Fruit fly (Drosophila melanogaster) whole organism, embryonic: ENCODE measurements around the gene pyx.

Experiments used
- Atf3 ChIP-seq: fragments of 200-800 bp; sonication (Bioruptor generic); optimal IDR thresholded peaks from 3 replicates; lab custom pipeline; 2016; ENCODE audit warnings: missing biosample characterization, missing genetic modification characterization
- CG10979 ChIP-seq: fragments of 200-800 bp; sonication (Bioruptor generic); optimal IDR thresholded peaks from 2 replicates; lab custom pipeline; 2018; ENCODE audit warnings: missing biosample characterization, mild to moderate bottlenecking, missing genetic modification characterization, moderate library complexity
- CG11504 ChIP-seq: fragments of 200-800 bp; sonication (Bioruptor generic); optimal IDR thresholded peaks from 3 replicates; lab custom pipeline; 2019; ENCODE audit warnings: missing biosample characterization, mild to moderate bottlenecking, missing genetic modification characterization, moderate library complexity
- CG1233 ChIP-seq: fragments of 200-800 bp; sonication (Bioruptor generic); optimal IDR thresholded peaks from 4 replicates; lab custom pipeline; 2018; ENCODE audit warnings: missing biosample characterization, mild to moderate bottlenecking, missing genetic modification characterization
- CG15479 ChIP-seq: fragments of 200-800 bp; sonication (Bioruptor generic); optimal IDR thresholded peaks from 3 replicates; lab custom pipeline; 2019; ENCODE audit warnings: missing biosample characterization, mild to moderate bottlenecking, missing genetic modification characterization, moderate library complexity
- CG17612 ChIP-seq: fragments of 200-800 bp; sonication (Bioruptor generic); IDR thresholded peaks from 2 replicates; pipeline ENCODE4 v1.3.6; 2022; ENCODE audit warnings: missing biosample characterization, missing genetic modification characterization
- CG1792 ChIP-seq: fragments of 200-800 bp; sonication (Bioruptor generic); optimal IDR thresholded peaks from 2 replicates; lab custom pipeline; 2016; ENCODE audit warnings: missing biosample characterization, missing genetic modification characterization
- CG2199 ChIP-seq: fragments of 200-800 bp; sonication (Bioruptor generic); IDR thresholded peaks from 3 replicates; pipeline ENCODE4 v1.3.6; 2022; ENCODE audit warnings: missing biosample characterization, missing genetic modification characterization
- CG2202 ChIP-seq: fragments of 200-800 bp; sonication (Bioruptor generic); optimal IDR thresholded peaks from 2 replicates; lab custom pipeline; 2018; ENCODE audit warnings: missing biosample characterization, mild to moderate bottlenecking, missing genetic modification characterization
- CG30403 ChIP-seq: fragments of 200-800 bp; sonication (Bioruptor generic); optimal IDR thresholded peaks from 3 replicates; lab custom pipeline; 2016; ENCODE audit warnings: missing biosample characterization, missing genetic modification characterization
- CG7839 ChIP-seq: fragments of 200-800 bp; sonication (Bioruptor generic); optimal IDR thresholded peaks from 3 replicates; lab custom pipeline; 2018; ENCODE audit warnings: missing biosample characterization, mild to moderate bottlenecking, missing genetic modification characterization, moderate library complexity
- CG8359 ChIP-seq: fragments of 200-800 bp; sonication (Bioruptor generic); optimal IDR thresholded peaks from 2 replicates; lab custom pipeline; 2017; ENCODE audit warnings: missing biosample characterization, mild to moderate bottlenecking, missing genetic modification characterization, borderline replicate concordance
- CG9876 ChIP-seq: fragments of 200-800 bp; sonication (Bioruptor generic); optimal IDR thresholded peaks from 2 replicates; lab custom pipeline; 2016; ENCODE audit warnings: missing biosample characterization, missing genetic modification characterization
- CTCF ChIP-seq: fragments of 200-800 bp; sonication (Bioruptor generic); optimal IDR thresholded peaks from 2 replicates; lab custom pipeline; 2017; ENCODE audit warnings: missing biosample characterization, mild to moderate bottlenecking, missing genetic modification characterization, moderate library complexity
- Deaf1 ChIP-seq: fragments of 200-800 bp; optimal IDR thresholded peaks from 3 replicates; lab custom pipeline; 2019; ENCODE audit warnings: missing biosample characterization, mild to moderate bottlenecking, missing genetic modification characterization, moderate library complexity
- Dek ChIP-seq: fragments of 200-800 bp; sonication (Bioruptor generic); optimal IDR thresholded peaks from 3 replicates; lab custom pipeline; 2019; ENCODE audit warnings: missing biosample characterization, mild to moderate bottlenecking, missing genetic modification characterization, moderate library complexity
- Dfd ChIP-seq, 2 experiments: fragments of >200 bp; optimal IDR thresholded peaks; 2 replicates each; lab custom pipeline; 2017; ENCODE audit warnings: missing biosample characterization in 2 of 2, missing genetic modification characterization in 2 of 2
- Dll ChIP-seq: fragments of 200-800 bp; sonication (Bioruptor generic); IDR thresholded peaks from 4 replicates; pipeline ENCODE4 v1.3.6; 2022; ENCODE audit warnings: missing biosample characterization, missing genetic modification characterization; ENCODE audit not compliant: partially characterized antibody
- Doc2 ChIP-seq: fragments of 200-800 bp; sonication (Bioruptor generic); IDR thresholded peaks from 2 replicates; pipeline ENCODE4 v1.3.6; 2022; ENCODE audit warnings: missing biosample characterization, missing genetic modification characterization
- Hey ChIP-seq: fragments of 200-800 bp; sonication (Bioruptor generic); optimal IDR thresholded peaks from 3 replicates; lab custom pipeline; 2018; ENCODE audit warnings: missing biosample characterization, mild to moderate bottlenecking, missing genetic modification characterization
- Mad ChIP-seq: fragments of 200-800 bp; sonication (Bioruptor generic); optimal IDR thresholded peaks from 2 replicates; lab custom pipeline; 2016; ENCODE audit warnings: missing biosample characterization, missing genetic modification characterization
- NfI ChIP-seq: fragments of 200-800 bp; sonication (Bioruptor generic); optimal IDR thresholded peaks from 3 replicates; lab custom pipeline; 2018; ENCODE audit warnings: missing biosample characterization, mild to moderate bottlenecking, missing genetic modification characterization, moderate library complexity
- Scr ChIP-seq: fragments of 200-800 bp; sonication (Bioruptor generic); IDR thresholded peaks from 2 replicates; pipeline ENCODE4 v1.3.6; 2022; ENCODE audit warnings: missing biosample characterization, missing genetic modification characterization; ENCODE audit not compliant: partially characterized antibody
- Six4 ChIP-seq: fragments of 200-800 bp; sonication (Bioruptor generic); optimal IDR thresholded peaks from 2 replicates; lab custom pipeline; 2016; ENCODE audit warnings: missing biosample characterization, missing genetic modification characterization
- Sox100B ChIP-seq: fragments of 200-800 bp; sonication (Bioruptor generic); optimal IDR thresholded peaks from 3 replicates; lab custom pipeline; 2018; ENCODE audit warnings: missing biosample characterization, mild to moderate bottlenecking, missing genetic modification characterization
- Trl ChIP-seq, 3 experiments: fragments of >200 bp in 2 of 3; fragments of 200-800 bp in 1 of 3; sonication (Bioruptor generic) in 1 of 3; optimal IDR thresholded peaks; 2 replicates in 1 of 3; 3 replicates in 2 of 3; lab custom pipeline; 2016 to 2017; ENCODE audit warnings: missing biosample characterization in 1 of 3, missing genetic modification characterization in 1 of 3
- ase ChIP-seq: fragments of 200-800 bp; sonication (Bioruptor generic); IDR thresholded peaks from 3 replicates; pipeline ENCODE4 v1.3.6; 2022; ENCODE audit warnings: missing biosample characterization, missing genetic modification characterization
- az2 ChIP-seq: fragments of 200-800 bp; sonication (Bioruptor generic); optimal IDR thresholded peaks from 3 replicates; lab custom pipeline; 2016; ENCODE audit warnings: missing biosample characterization, missing genetic modification characterization
- bigmax ChIP-seq: fragments of 200-800 bp; sonication (Bioruptor generic); optimal IDR thresholded peaks from 2 replicates; lab custom pipeline; 2018; ENCODE audit warnings: missing biosample characterization, mild to moderate bottlenecking, missing genetic modification characterization
- dan ChIP-seq: fragments of 200-800 bp; sonication (Bioruptor generic); IDR thresholded peaks from 2 replicates; pipeline ENCODE4 v1.3.6; 2022; ENCODE audit warnings: missing biosample characterization, missing genetic modification characterization
- danr ChIP-seq: fragments of 200-800 bp; sonication (Bioruptor generic); IDR thresholded peaks from 2 replicates; pipeline ENCODE4 v1.3.6; 2022; ENCODE audit warnings: missing biosample characterization, missing genetic modification characterization
- disco-r ChIP-seq: fragments of 200-800 bp; sonication (Bioruptor generic); optimal IDR thresholded peaks from 2 replicates; lab custom pipeline; 2016; ENCODE audit warnings: missing biosample characterization, missing genetic modification characterization
- dmrt99B ChIP-seq: fragments of 200-800 bp; sonication (Bioruptor generic); optimal IDR thresholded peaks from 2 replicates; lab custom pipeline; 2018; ENCODE audit warnings: missing biosample characterization, mild to moderate bottlenecking, missing genetic modification characterization, moderate library complexity
- en ChIP-seq: fragments of 200-800 bp; sonication (Bioruptor generic); optimal IDR thresholded peaks from 2 replicates; lab custom pipeline; 2016; ENCODE audit warnings: missing biosample characterization, missing genetic modification characterization
- exex ChIP-seq: fragments of 200-800 bp; sonication (Bioruptor generic); optimal IDR thresholded peaks from 4 replicates; lab custom pipeline; 2018; ENCODE audit warnings: missing biosample characterization, mild to moderate bottlenecking, missing genetic modification characterization, moderate library complexity
- fd102C ChIP-seq: fragments of 200-800 bp; sonication (Bioruptor generic); optimal IDR thresholded peaks from 2 replicates; lab custom pipeline; 2018; ENCODE audit warnings: missing biosample characterization, mild to moderate bottlenecking, missing genetic modification characterization, moderate library complexity
- fd3F ChIP-seq: fragments of 200-800 bp; sonication (Bioruptor generic); optimal IDR thresholded peaks from 2 replicates; lab custom pipeline; 2018; ENCODE audit warnings: missing biosample characterization, mild to moderate bottlenecking, missing genetic modification characterization, moderate library complexity
- gce ChIP-seq: fragments of 200-800 bp; sonication (Bioruptor generic); IDR thresholded peaks from 3 replicates; pipeline ENCODE4 v1.3.6; 2022; ENCODE audit warnings: missing biosample characterization, missing genetic modification characterization
- gcm2 ChIP-seq: fragments of 200-800 bp; sonication (Bioruptor generic); optimal IDR thresholded peaks from 2 replicates; lab custom pipeline; 2016; ENCODE audit warnings: missing biosample characterization, missing genetic modification characterization
- gem ChIP-seq: fragments of 200-800 bp; sonication (Bioruptor generic); optimal IDR thresholded peaks from 2 replicates; lab custom pipeline; 2019; ENCODE audit warnings: missing biosample characterization, mild to moderate bottlenecking, missing genetic modification characterization, moderate library complexity
- h ChIP-seq: fragments of >200 bp; optimal IDR thresholded peaks from 2 replicates; lab custom pipeline; 2017
- jumu ChIP-seq: fragments of 200-800 bp; sonication (Bioruptor generic); optimal IDR thresholded peaks from 3 replicates; lab custom pipeline; 2016; ENCODE audit warnings: missing biosample characterization, missing genetic modification characterization
- klu ChIP-seq: fragments of 200-800 bp; sonication (Bioruptor generic); IDR thresholded peaks from 2 replicates; pipeline ENCODE4 v1.3.6; 2022; ENCODE audit warnings: missing biosample characterization, missing genetic modification characterization
- nom ChIP-seq: fragments of 200-800 bp; sonication (Bioruptor generic); optimal IDR thresholded peaks from 2 replicates; lab custom pipeline; 2017; ENCODE audit warnings: missing biosample characterization, missing genetic modification characterization, mild to moderate bottlenecking, moderate library complexity, missing genetic modification reagents
- onecut ChIP-seq: fragments of 200-800 bp; sonication (Bioruptor generic); IDR thresholded peaks from 2 replicates; pipeline ENCODE4 v1.3.6; 2022; ENCODE audit warnings: missing biosample characterization, missing genetic modification characterization
- pum ChIP-seq: fragments of 200-800 bp; sonication (Bioruptor generic); optimal IDR thresholded peaks from 2 replicates; lab custom pipeline; 2016; ENCODE audit warnings: missing biosample characterization, missing genetic modification characterization
- ro ChIP-seq: fragments of 200-800 bp; sonication (Bioruptor generic); IDR thresholded peaks from 2 replicates; pipeline ENCODE4 v1.3.6; 2022; ENCODE audit warnings: missing biosample characterization, missing genetic modification characterization
- run ChIP-seq: fragments of 200-800 bp; sonication (Bioruptor generic); optimal IDR thresholded peaks from 3 replicates; lab custom pipeline; 2018; ENCODE audit warnings: missing biosample characterization, mild to moderate bottlenecking, missing genetic modification characterization
- shn ChIP-seq: fragments of 200-800 bp; sonication (Bioruptor generic); optimal IDR thresholded peaks from 3 replicates; lab custom pipeline; 2016; ENCODE audit warnings: missing biosample characterization, missing genetic modification characterization
- sima ChIP-seq: fragments of 200-800 bp; sonication (Bioruptor generic); optimal IDR thresholded peaks from 2 replicates; lab custom pipeline; 2016; ENCODE audit warnings: missing biosample characterization, missing genetic modification characterization
- vvl ChIP-seq: fragments of 200-800 bp; sonication (Bioruptor generic); IDR thresholded peaks from 2 replicates; pipeline ENCODE4 v1.3.6; 2022; ENCODE audit warnings: missing biosample characterization, missing genetic modification characterization
- zf30C ChIP-seq: fragments of 200-800 bp; sonication (Bioruptor generic); optimal IDR thresholded peaks from 3 replicates; lab custom pipeline; 2018; ENCODE audit warnings: missing biosample characterization, mild to moderate bottlenecking, missing genetic modification characterization

pyx gene

dm6 chr3L:184251-184650, 38.6 kb downstream of the pyx start, which contains the start of the genes CG34140, Mkp and Mtch (continued):
- no peak for TF ChIP-seq CG11504
- peak; percentile 85 for TF ChIP-seq Atf3 (GFP tag; lab: Kevin White, UChicago)
- TF ChIP-seq CG17612 (GFP tag; lab: Robert Waterston, UW), result no peak
- peak; percentile 69 for TF ChIP-seq en (GFP tag; lab: Kevin White, UChicago)
- peak; percentile 76 for TF ChIP-seq danr (GFP tag; lab: Robert Waterston, UW)
- TF ChIP-seq Scr (GFP tag; lab: Robert Waterston, UW), result peak; percentile 98
- peak; percentile 27 for TF ChIP-seq fd102C (GFP tag; lab: Kevin White, UChicago)
- no peak for TF ChIP-seq Dfd (GFP tag; optimal IDR thresholded peaks at IDR 0.05; lab: Kevin White, UChicago)
- peak; percentile 69 for TF ChIP-seq sima (GFP tag; lab: Kevin White, UChicago)
- peak; percentile 74 for TF ChIP-seq CG1233 (GFP tag; lab: Kevin White, UChicago)
- TF ChIP-seq gem (tag; lab: Kevin White, UChicago), result peak; percentile 91
- peak; percentile 98 for TF ChIP-seq Dll (GFP tag; lab: Robert Waterston, UW)
- peak; percentile 54 for TF ChIP-seq disco-r (GFP tag; lab: Kevin White, UChicago)
- no peak for TF ChIP-seq dmrt99B
- peak; percentile 81 for TF ChIP-seq NfI (GFP tag; lab: Kevin White, UChicago)
- TF ChIP-seq Sox100B (GFP tag; lab: Kevin White, UChicago), result no peak
- no peak for TF ChIP-seq CG8359 (GFP tag; lab: Kevin White, UChicago)
- TF ChIP-seq CG2199 (GFP tag; lab: Robert Waterston, UW), result no peak
- TF ChIP-seq CG2202 (tag; lab: Kevin White, UChicago), result peak; percentile 71
- no peak for TF ChIP-seq onecut (GFP tag; lab: Robert Waterston, UW)
- TF ChIP-seq Six4 (GFP tag; lab: Kevin White, UChicago), result peak; percentile 69
- TF ChIP-seq dan (GFP tag; lab: Robert Waterston, UW), result peak; percentile 46; the same call in 1 of the 2 replicates
- peak; percentile 94 for TF ChIP-seq CG30403 (GFP tag; lab: Kevin White, UChicago)
- no peak for TF ChIP-seq Trl (optimal IDR thresholded peaks at IDR 0.05; lab: Kevin White, UChicago)
- TF ChIP-seq Trl (GFP tag; optimal IDR thresholded peaks at IDR 0.05; lab: Kevin White, UChicago), result peak; percentile 93
- TF ChIP-seq Dek (tag; lab: Kevin White, UChicago), result peak; percentile 76
- TF ChIP-seq fd3F, result peak; percentile 71
- TF ChIP-seq h (lab: Kevin White, UChicago), result no peak
- TF ChIP-seq CG15479, result no peak
- no peak for TF ChIP-seq Doc2
- TF ChIP-seq shn, result peak; percentile 80
- TF ChIP-seq jumu (GFP tag; lab: Kevin White, UChicago), result peak; percentile 91
- TF ChIP-seq vvl (GFP tag; lab: Robert Waterston, UW), result peak; percentile 85
- TF ChIP-seq Mad (GFP tag; lab: Kevin White, UChicago), result peak; percentile 84
- TF ChIP-seq CG9876 (GFP tag; lab: Kevin White, UChicago), result peak; percentile 67
- peak; percentile 74 for TF ChIP-seq klu (GFP tag; lab: Robert Waterston, UW)
- no peak for TF ChIP-seq CG7839 (tag; lab: Kevin White, UChicago)
- peak; percentile 88 for TF ChIP-seq az2 (GFP tag; lab: Kevin White, UChicago)
- TF ChIP-seq gcm2 (GFP tag; lab: Kevin White, UChicago), result peak; percentile 76
- no peak for TF ChIP-seq zf30C (GFP tag; lab: Kevin White, UChicago)
- TF ChIP-seq pum (GFP tag; lab: Kevin White, UChicago), result peak; percentile 89
- peak; percentile 7 for TF ChIP-seq nom (GFP tag; lab: Kevin White, UChicago)
- TF ChIP-seq run (tag; lab: Kevin White, UChicago), result peak; percentile 67
- TF ChIP-seq exex (tag; lab: Kevin White, UChicago), result no peak
- TF ChIP-seq CG10979 (tag; lab: Kevin White, UChicago), result peak; percentile 76
- TF ChIP-seq Deaf1, result no peak
- TF ChIP-seq ase (GFP tag; lab: Robert Waterston, UW), result peak; percentile 78
- no peak for TF ChIP-seq CTCF (GFP tag; lab: Kevin White, UChicago)
- no peak for TF ChIP-seq Hey (tag; lab: Kevin White, UChicago)
- no peak for TF ChIP-seq ro
- peak; percentile 85 for TF ChIP-seq CG1792 (GFP tag; lab: Kevin White, UChicago)
- TF ChIP-seq gce (GFP tag; lab: Robert Waterston, UW), result 0 out of 3 replicates have a peak, but pooled peaks have one; percentile 7
- no peak for TF ChIP-seq bigmax
